Worm (Caenorhabditis elegans): ENCODE results near the gene B0302.4.
A peak's percentile ranks its signal among the peaks of the same experiment; 100 is the strongest.

Gene B0302.4

DNA sequence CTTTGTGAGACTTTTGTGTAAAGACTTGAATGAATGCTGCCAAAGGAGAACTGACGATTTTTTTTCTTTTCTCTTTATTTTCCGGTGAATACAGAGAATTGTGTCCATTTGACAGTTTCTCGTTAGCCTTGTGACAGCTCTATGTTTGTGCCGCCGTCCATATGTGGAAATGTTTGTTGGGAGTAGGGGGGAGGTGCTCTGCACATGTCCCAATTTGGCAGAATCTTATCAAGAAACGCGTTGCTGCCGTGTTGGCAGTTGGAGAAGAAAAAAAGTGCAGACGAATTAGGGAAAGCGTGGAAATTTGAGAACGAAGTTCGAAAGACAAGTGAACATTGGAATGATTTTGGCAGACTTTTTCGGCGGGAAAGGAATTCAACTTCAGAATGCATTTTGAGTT lies 21.2 kb upstream of the B0302.4 start (continued):
- TF ChIP-seq cey-2 (tag; optimal IDR thresholded peaks at IDR 0.05; ENCODE audit: borderline replicate concordance, insufficient read depth), result no peak
- TF ChIP-seq nhr-237 (tag; optimal IDR thresholded peaks at IDR 0.05), result no peak
- TF ChIP-seq mdt-29 (GFP tag; IDR thresholded peaks at IDR 0.05), result no peak
- no peak for TF ChIP-seq ceh-20 (GFP tag; IDR thresholded peaks at IDR 0.05)
- TF ChIP-seq hmg-1.1 (GFP tag; IDR thresholded peaks at IDR 0.05), result no peak
- TF ChIP-seq Y105C5A.15 (GFP tag; IDR thresholded peaks at IDR 0.05), result no peak
- TF ChIP-seq madf-5 (GFP tag; IDR thresholded peaks at IDR 0.05), result no peak
- TF ChIP-seq ZK546.5 (tag; optimal IDR thresholded peaks at IDR 0.05), result no peak
- peak; percentile 89 for TF ChIP-seq hlh-11 (tag; optimal IDR thresholded peaks at IDR 0.05)
- TF ChIP-seq mep-1 (tag; optimal IDR thresholded peaks at IDR 0.05), result peak; percentile 18
- TF ChIP-seq nhr-10 (tag; optimal IDR thresholded peaks at IDR 0.05), result no peak
- no peak for TF ChIP-seq zip-2 (tag; optimal IDR thresholded peaks at IDR 0.05)
- TF ChIP-seq gei-8 (GFP tag; optimal IDR thresholded peaks at IDR 0.05), result no peak
- TF ChIP-seq tag-97 (GFP tag; IDR thresholded peaks at IDR 0.05), result no peak
- TF ChIP-seq aly-2 (tag; optimal IDR thresholded peaks at IDR 0.05), result no peak
- no peak for TF ChIP-seq tra-1 (GFP tag; IDR thresholded peaks at IDR 0.05)
- no peak for TF ChIP-seq Y48G9A.11 (GFP tag; IDR thresholded peaks at IDR 0.05)
- TF ChIP-seq dve-1 (tag; optimal IDR thresholded peaks at IDR 0.05; ENCODE audit: insufficient read depth), result peak; percentile 57
- peak; percentile 21 for TF ChIP-seq pqm-1 (tag; optimal IDR thresholded peaks at IDR 0.05)
- no peak for TF ChIP-seq daf-19 (GFP tag; conservative IDR thresholded peaks at IDR 0.05)
- peak; percentile 56 for TF ChIP-seq aha-1 (tag)
- TF ChIP-seq ama-1 (optimal IDR thresholded peaks at IDR 0.05), result no peak
- peak; percentile 0 for TF ChIP-seq nhr-77 (tag; optimal IDR thresholded peaks at IDR 0.05)
- no peak for TF ChIP-seq nhr-48 (tag; optimal IDR thresholded peaks at IDR 0.05)
- no peak for TF ChIP-seq zag-1 (tag; optimal IDR thresholded peaks at IDR 0.05)
- no peak for TF ChIP-seq fos-1 (tag; optimal IDR thresholded peaks at IDR 0.05)
- TF ChIP-seq lim-7 (GFP tag; IDR thresholded peaks at IDR 0.05), result no peak
- TF ChIP-seq lin-29 (GFP tag; IDR thresholded peaks at IDR 0.05), result no peak
- no peak for TF ChIP-seq nhr-102 (tag; optimal IDR thresholded peaks at IDR 0.05)
- no peak for TF ChIP-seq F49E8.2 (tag; optimal IDR thresholded peaks at IDR 0.05; ENCODE audit: borderline replicate concordance)
- no peak for TF ChIP-seq nhr-41 (GFP tag; IDR thresholded peaks at IDR 0.05)

DNA sequence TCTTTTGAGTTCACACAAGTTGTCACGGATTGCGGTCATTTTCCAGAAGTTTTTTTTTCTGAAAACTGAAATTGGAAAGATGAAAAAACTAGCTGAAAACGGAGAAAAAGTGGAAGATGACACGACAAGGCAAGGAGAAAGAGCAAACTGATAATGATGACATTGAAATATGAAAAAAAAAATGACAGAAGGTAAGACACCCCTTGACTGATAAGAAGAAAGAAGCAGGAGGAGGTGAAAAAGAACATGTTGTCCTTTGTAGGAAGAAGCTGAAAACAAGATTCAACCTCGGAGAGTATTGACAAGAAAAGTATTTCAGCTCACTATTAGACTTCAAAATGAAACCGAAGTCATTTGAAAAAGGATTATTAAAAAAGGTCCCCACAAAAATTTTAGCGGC lies 18.5 kb upstream of the B0302.4 start, which contains the start of gene B0302.5:
Gene B0302.5, minus strand, starts transcription at position 58 of the 400 bp plus-strand sequence.
- TF ChIP-seq pha-4 (GFP tag; IDR thresholded peaks at IDR 0.05) (no peak), pha-4 (tag; optimal IDR thresholded peaks at IDR 0.05) (no peak), daf-16 (GFP tag; optimal IDR thresholded peaks at IDR 0.05) (no peak), daf-16 (tag; optimal IDR thresholded peaks at IDR 0.05) (peak; percentile 73), nhr-237 (tag; optimal IDR thresholded peaks at IDR 0.05) (no peak), hmg-1.1 (GFP tag; IDR thresholded peaks at IDR 0.05) (no peak), dve-1 (tag; optimal IDR thresholded peaks at IDR 0.05; ENCODE audit: insufficient read depth) (peak; percentile 19), mdt-29 (GFP tag; IDR thresholded peaks at IDR 0.05) (no peak), hlh-11 (tag; optimal IDR thresholded peaks at IDR 0.05) (peak; percentile 56), egl-27 (tag; optimal IDR thresholded peaks at IDR 0.05) (no peak), nhr-42 (GFP tag; IDR thresholded peaks at IDR 0.05) (0 out of 2 replicates have a peak, but pooled peaks have one; percentile 12), vab-7 (GFP tag; IDR thresholded peaks at IDR 0.05) (no peak), lin-15B (tag; optimal IDR thresholded peaks at IDR 0.05) (no peak), lsy-2 (tag; optimal IDR thresholded peaks at IDR 0.05) (no peak), ztf-7 (tag; optimal IDR thresholded peaks at IDR 0.05) (no peak), nhr-6 (tag; optimal IDR thresholded peaks at IDR 0.05) (peak; percentile 9), T26A8.4 (GFP tag; IDR thresholded peaks at IDR 0.05) (no peak), aha-1 (tag) (no peak), mdl-1 (tag; optimal IDR thresholded peaks at IDR 0.05) (no peak), zfp-2 (tag; optimal IDR thresholded peaks at IDR 0.05) (no peak), mxl-2 (GFP tag; conservative IDR thresholded peaks at IDR 0.05) (no peak), D1046.2 (GFP tag; IDR thresholded peaks at IDR 0.05) (no peak), sdz-12 (GFP tag; optimal IDR thresholded peaks at IDR 0.05) (no peak), ceh-32 (tag; optimal IDR thresholded peaks at IDR 0.05; ENCODE audit: poor library complexity) (no peak), unc-39 (tag; optimal IDR thresholded peaks at IDR 0.05) (no peak), hlh-30 (tag; optimal IDR thresholded peaks at IDR 0.05; ENCODE audit: insufficient read depth) (no peak), ceh-44 (GFP tag; IDR thresholded peaks at IDR 0.05) (no peak), dmd-6 (GFP tag; IDR thresholded peaks at IDR 0.05) (peak; percentile 61; the same call in 1 of the 2 replicates), daf-19 (GFP tag; conservative IDR thresholded peaks at IDR 0.05) (no peak)

All from whole organism, L4 larva.